Fruit fly (Drosophila melanogaster): ENCODE results near the gene Ctl2.

Gene Ctl2

dm6 chr3R:29122817-29123611 is at the start of gene Ctl2, which contains the start of gene yem (continued):
- TF ChIP-seq HLH4C (GFP tag; IDR thresholded peaks at IDR 0.05; ENCODE audit: partially characterized antibody): no peak
- TF ChIP-seq ftz-f1 (GFP tag; optimal IDR thresholded peaks at IDR 0.05): peak; percentile 46
- no peak for TF ChIP-seq TFAM (GFP tag; optimal IDR thresholded peaks at IDR 0.05)
- TF ChIP-seq CG7928 (GFP tag; optimal IDR thresholded peaks at IDR 0.05): peak; percentile 95
- TF ChIP-seq luna (GFP tag; optimal IDR thresholded peaks at IDR 0.05): peak; percentile 31
- TF ChIP-seq dmrt99B (tag; optimal IDR thresholded peaks at IDR 0.05): peak; percentile 6
- TF ChIP-seq MBD-R2 (GFP tag; IDR thresholded peaks at IDR 0.05): peak; percentile 82
- peak; percentile 75 for TF ChIP-seq zfh1 (GFP tag; IDR thresholded peaks at IDR 0.05)
- no peak for TF ChIP-seq Hmx (GFP tag; optimal IDR thresholded peaks at IDR 0.05)
- peak; percentile 64 for TF ChIP-seq kay (GFP tag; optimal IDR thresholded peaks at IDR 0.05)
- TF ChIP-seq CG18764 (GFP tag; optimal IDR thresholded peaks at IDR 0.05): peak; percentile 43
- TF ChIP-seq exex (tag; optimal IDR thresholded peaks at IDR 0.05): peak; percentile 28
- TF ChIP-seq bowl (GFP tag; IDR thresholded peaks at IDR 0.05): no peak
- TF ChIP-seq Max (GFP tag; optimal IDR thresholded peaks at IDR 0.05): peak; percentile 81
- TF ChIP-seq CG7786 (GFP tag; optimal IDR thresholded peaks at IDR 0.05): peak; percentile 86
- peak; percentile 30; the same call in 1 of the 2 replicates for TF ChIP-seq Oaz (GFP tag; IDR thresholded peaks at IDR 0.05)
- TF ChIP-seq ATbp (GFP tag; optimal IDR thresholded peaks at IDR 0.05): peak; percentile 19
- TF ChIP-seq grn (GFP tag; optimal IDR thresholded peaks at IDR 0.05): no peak
- peak; percentile 50 for TF ChIP-seq CG31388 (GFP tag; optimal IDR thresholded peaks at IDR 0.05)
- peak; percentile 56 for TF ChIP-seq PHDP (tag; optimal IDR thresholded peaks at IDR 0.05)
- no peak for TF ChIP-seq CG5953 (GFP tag; IDR thresholded peaks at IDR 0.05)
- TF ChIP-seq sisA (GFP tag; IDR thresholded peaks at IDR 0.05): peak; percentile 71
- peak; percentile 31 for TF ChIP-seq tup (GFP tag; optimal IDR thresholded peaks at IDR 0.05)
- peak; percentile 22 for TF ChIP-seq kah (GFP tag; optimal IDR thresholded peaks at IDR 0.05)
- peak in 1 of 2 experiments; percentile 35 for TF ChIP-seq bsh (GFP tag; optimal IDR thresholded peaks at IDR 0.05)
- peak; percentile 22; the same call in 1 of the 2 replicates for TF ChIP-seq CG10959 (GFP tag; IDR thresholded peaks at IDR 0.05)
- no peak for TF ChIP-seq CG6765 (GFP tag; optimal IDR thresholded peaks at IDR 0.05)
- peak; percentile 68 for TF ChIP-seq CG17186 (GFP tag; optimal IDR thresholded peaks at IDR 0.05)
- TF ChIP-seq Hr3 (GFP tag; optimal IDR thresholded peaks at IDR 0.05): peak; percentile 78
- peak; percentile 89 for TF ChIP-seq CG17361 (GFP tag; IDR thresholded peaks at IDR 0.05)
- TF ChIP-seq croc (GFP tag; conservative IDR thresholded peaks at IDR 0.05): peak; percentile 39; the same call in 2 of the 3 replicates
- TF ChIP-seq D19A (tag; optimal IDR thresholded peaks at IDR 0.05): no peak
- peak; percentile 50; the same call in 1 of the 2 replicates for TF ChIP-seq chm (GFP tag; IDR thresholded peaks at IDR 0.05)
- TF ChIP-seq ewg (GFP tag; optimal IDR thresholded peaks at IDR 0.05): peak; percentile 61
- peak; percentile 90 for TF ChIP-seq lilli (GFP tag; optimal IDR thresholded peaks at IDR 0.05)
- no peak for TF ChIP-seq pros (GFP tag; optimal IDR thresholded peaks at IDR 0.05)
- TF ChIP-seq CG12299 (tag; optimal IDR thresholded peaks at IDR 0.05): no peak
- TF ChIP-seq mirr (GFP tag; optimal IDR thresholded peaks at IDR 0.05): peak; percentile 6
- TF ChIP-seq CG12942 (GFP tag; optimal IDR thresholded peaks at IDR 0.05): peak; percentile 64
- no peak for TF ChIP-seq Gsc (GFP tag; IDR thresholded peaks at IDR 0.05)
- peak; percentile 45 for TF ChIP-seq CG10654 (GFP tag; optimal IDR thresholded peaks at IDR 0.05)
- peak; percentile 85 for TF ChIP-seq slbo (GFP tag; IDR thresholded peaks at IDR 0.05)
- no peak for TF ChIP-seq nau (GFP tag; optimal IDR thresholded peaks at IDR 0.05)
- peak; percentile 62 for TF ChIP-seq pb (GFP tag; optimal IDR thresholded peaks at IDR 0.05)
- TF ChIP-seq Gug (GFP tag; IDR thresholded peaks at IDR 0.05): peak; percentile 72; the same call in 3 of the 4 replicates
